Fruit fly (Drosophila melanogaster) whole organism, pupa: ENCODE results near the gene CG34448.

ENCODE experiments used
- CG13204 ChIP-seq: fragments of 200-800 bp; sonication (Bioruptor generic); optimal IDR thresholded peaks from 2 replicates; lab custom pipeline; 2018; ENCODE audit warnings: missing biosample characterization, mild to moderate bottlenecking, missing genetic modification characterization, moderate library complexity
- CG17806 ChIP-seq: fragments of 200-800 bp; sonication (Bioruptor generic); optimal IDR thresholded peaks from 2 replicates; lab custom pipeline; 2018; ENCODE audit warnings: missing biosample characterization, mild to moderate bottlenecking, missing genetic modification characterization, moderate library complexity
- CG32121 ChIP-seq: fragments of 200-800 bp; sonication (Bioruptor generic); IDR thresholded peaks from 2 replicates; pipeline ENCODE4 v1.3.6; 2022; ENCODE audit warnings: missing biosample characterization, missing genetic modification characterization
- CG34367 ChIP-seq: fragments of 200-800 bp; sonication (Bioruptor generic); optimal IDR thresholded peaks from 2 replicates; lab custom pipeline; 2018; ENCODE audit warnings: missing biosample characterization, mild to moderate bottlenecking, missing genetic modification characterization
- CG4496 ChIP-seq: fragments of 200-800 bp; sonication (Bioruptor generic); IDR thresholded peaks from 3 replicates; pipeline ENCODE4 v1.3.6; 2022; ENCODE audit warnings: missing biosample characterization, missing genetic modification characterization
- D1 ChIP-seq: fragments of 200-800 bp; sonication (Bioruptor generic); optimal IDR thresholded peaks from 2 replicates; lab custom pipeline; 2018; ENCODE audit warnings: missing biosample characterization, mild to moderate bottlenecking, missing genetic modification characterization, moderate library complexity
- EcR ChIP-seq: fragments of 200-800 bp; sonication (Bioruptor generic); optimal IDR thresholded peaks from 3 replicates; lab custom pipeline; 2019; ENCODE audit warnings: missing biosample characterization, missing genetic modification characterization, mild to moderate bottlenecking, moderate library complexity, missing genetic modification reagents
- Ets98B ChIP-seq: fragments of 200-800 bp; sonication (Bioruptor generic); IDR thresholded peaks from 2 replicates; pipeline ENCODE4 v1.3.6; 2022; ENCODE audit warnings: missing biosample characterization, missing genetic modification characterization
- Pif1A ChIP-seq: fragments of 200-800 bp; sonication (Bioruptor generic); optimal IDR thresholded peaks from 3 replicates; lab custom pipeline; 2016; ENCODE audit warnings: missing biosample characterization, missing genetic modification characterization
- Pif1B ChIP-seq: fragments of 200-800 bp; sonication (Bioruptor generic); optimal IDR thresholded peaks from 3 replicates; lab custom pipeline; 2016; ENCODE audit warnings: missing biosample characterization, missing genetic modification characterization
- fd96Ca ChIP-seq: fragments of 200-800 bp; sonication (Bioruptor generic); IDR thresholded peaks from 3 replicates; pipeline ENCODE4 v1.3.6; 2022; ENCODE audit warnings: missing biosample characterization, missing genetic modification characterization
- gl ChIP-seq: fragments of 200-800 bp; sonication (Bioruptor generic); optimal IDR thresholded peaks from 2 replicates; lab custom pipeline; 2018; ENCODE audit warnings: missing biosample characterization, mild to moderate bottlenecking, missing genetic modification characterization

DNA sequence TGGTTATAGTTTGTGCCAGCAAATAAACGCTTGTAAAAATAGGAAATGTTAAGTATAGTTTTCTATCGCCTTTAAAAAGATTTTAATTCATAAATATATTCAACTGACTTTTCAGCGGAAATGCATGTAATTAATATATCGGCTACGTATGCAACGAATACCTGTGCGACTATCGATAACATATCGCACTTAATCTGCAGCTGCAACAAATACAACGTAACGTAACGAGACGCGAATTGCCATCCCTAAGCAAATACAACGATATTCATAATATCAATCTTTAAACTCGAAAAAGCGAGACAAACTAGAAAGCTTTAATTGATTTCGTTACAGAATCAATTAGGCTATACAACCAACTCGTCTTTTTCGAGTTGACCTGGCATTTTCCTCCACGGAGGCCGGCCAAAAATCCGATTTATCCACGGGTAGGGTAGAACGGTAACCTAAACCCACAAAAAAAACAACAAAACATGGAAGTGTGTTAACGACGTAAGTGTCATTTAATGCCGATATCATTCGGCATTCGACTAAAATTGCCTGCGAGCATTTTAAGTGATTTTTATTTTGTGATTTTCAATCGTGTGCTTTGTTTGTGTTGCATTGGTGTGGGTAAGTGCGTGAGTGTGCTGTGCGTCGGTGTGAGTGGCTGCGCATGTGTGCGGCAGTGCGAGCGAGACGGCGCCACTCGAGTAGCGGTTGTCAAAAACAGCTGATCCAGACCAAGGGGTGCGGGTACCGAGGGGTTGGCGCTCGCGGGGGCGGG, 41.9 kb downstream of the CG34448 start, which contains the start of gene Atxn7:
- TF ChIP-seq CG4496 (GFP tag; lab: Robert Waterston, UW) (peak; percentile 74; the same call in 2 of the 3 replicates), CG32121 (GFP tag; lab: Robert Waterston, UW) (peak; percentile 66; the same call in 1 of the 2 replicates), gl (tag; lab: Kevin White, UChicago) (no peak), EcR (no peak), Pif1B (GFP tag; lab: Kevin White, UChicago) (peak; percentile 2), fd96Ca (peak; percentile 59; the same call in 2 of the 3 replicates), CG13204 (GFP tag; lab: Kevin White, UChicago) (peak; percentile 17), D1 (no peak), CG17806 (peak; percentile 1), Pif1A (GFP tag; lab: Kevin White, UChicago) (peak; percentile 67), CG34367 (tag; lab: Kevin White, UChicago) (peak; percentile 65), Ets98B (peak; percentile 60)
